Fruit fly (Drosophila melanogaster) whole organism, wandering third instar larva: Measurements from ENCODE around the gene CG13070.

Source experiments
- Abd-B ChIP-seq: fragments of >200 bp; optimal IDR thresholded peaks from 2 replicates; lab custom pipeline; 2017; ENCODE audit warnings: missing biosample characterization, missing genetic modification characterization
- Dif ChIP-seq: fragments of 200-275, 200-300 bp; sonication (Bioruptor generic); optimal IDR thresholded peaks from 2 replicates; lab custom pipeline; 2018; ENCODE audit warnings: missing biosample characterization, missing genetic modification characterization; ENCODE audit not compliant: partially characterized antibody
- Mio ChIP-seq: sonication (Bioruptor generic); optimal IDR thresholded peaks from 2 replicates; lab custom pipeline; 2016; ENCODE audit warnings: missing biosample characterization, missing genetic modification characterization
- Myc ChIP-seq: fragments of >200 bp; optimal IDR thresholded peaks from 2 replicates; lab custom pipeline; 2017
- N ChIP-seq: fragments of >200 bp; optimal IDR thresholded peaks from 2 replicates; lab custom pipeline; 2018; ENCODE audit warnings: missing biosample characterization, missing external identifiers, missing genetic modification characterization
- Rel ChIP-seq, 2 experiments: fragments of 200-800 bp; sonication (Bioruptor generic) in 1 of 2; optimal IDR thresholded peaks; 2 replicates in 1 of 2; 3 replicates in 1 of 2; lab custom pipeline; 2016 to 2019; ENCODE audit warnings: mild to moderate bottlenecking in 2 of 2, missing biosample characterization in 2 of 2, missing genetic modification characterization in 2 of 2, moderate library complexity in 1 of 2
- Vsx2 ChIP-seq: fragments of 200-300, 225-300 bp; sonication (Bioruptor generic); optimal IDR thresholded peaks from 2 replicates; lab custom pipeline; 2018; ENCODE audit warnings: missing biosample characterization, missing genetic modification characterization; ENCODE audit not compliant: partially characterized antibody
- ey ChIP-seq: fragments of 200-800 bp; sonication (Bioruptor generic); optimal IDR thresholded peaks from 2 replicates; lab custom pipeline; 2016; ENCODE audit warnings: missing biosample characterization, missing genetic modification characterization
- foxo ChIP-seq, 2 experiments: fragments of 200-800 bp; sonication (Bioruptor generic); optimal IDR thresholded peaks; 2 replicates in 1 of 2; 3 replicates in 1 of 2; lab custom pipeline; 2016 to 2017; ENCODE audit warnings: missing biosample characterization in 2 of 2, missing genetic modification characterization in 2 of 2
- fru ChIP-seq: fragments of 200-800 bp; sonication (Bioruptor generic); optimal IDR thresholded peaks from 3 replicates; lab custom pipeline; 2016; ENCODE audit warnings: missing biosample characterization, mild to moderate bottlenecking, missing genetic modification characterization
- h ChIP-seq: fragments of 200-800 bp; sonication (Bioruptor generic); optimal IDR thresholded peaks from 3 replicates; lab custom pipeline; 2016; ENCODE audit warnings: missing biosample characterization, mild to moderate bottlenecking, missing genetic modification characterization
- lola ChIP-seq: fragments of >200 bp; optimal IDR thresholded peaks from 2 replicates; lab custom pipeline; 2017; ENCODE audit warnings: missing biosample characterization, missing genetic modification characterization
- pan ChIP-seq: fragments of >200 bp; optimal IDR thresholded peaks from 2 replicates; lab custom pipeline; 2017

DNA sequence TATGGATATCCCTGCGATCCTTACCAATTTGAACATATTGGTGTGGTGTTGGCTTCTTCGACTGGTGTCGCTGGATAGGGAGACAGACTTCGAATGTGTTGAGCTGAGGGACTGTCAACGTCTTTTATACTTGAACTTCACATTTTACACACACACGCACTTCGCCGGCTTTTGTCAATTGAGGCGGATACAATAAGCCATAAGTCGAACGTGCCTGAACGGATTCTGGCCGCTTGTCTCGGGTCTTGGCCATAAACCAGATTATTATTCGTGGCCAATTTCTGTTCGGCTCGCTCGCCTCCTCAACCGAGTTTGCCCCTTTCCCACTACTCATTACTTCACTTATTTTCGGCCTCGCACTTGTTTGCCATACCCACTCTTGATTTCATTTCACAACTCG lies 39.9 kb downstream of the CG13070 start, which contains the start of gene CG13044:
- TF ChIP-seq lola (GFP tag; lab: Kevin White, UChicago): no peak
- no peak for TF ChIP-seq ey
- TF ChIP-seq foxo (GFP tag; optimal IDR thresholded peaks at IDR 0.05; lab: Kevin White, UChicago): no peak
- no peak for TF ChIP-seq N
- TF ChIP-seq fru (GFP tag; lab: Kevin White, UChicago): no peak
- TF ChIP-seq h (GFP tag; lab: Kevin White, UChicago): no peak
- no peak for TF ChIP-seq Myc
- no peak for TF ChIP-seq pan (lab: Kevin White, UChicago)
- TF ChIP-seq Vsx2 (GFP tag; lab: Kevin White, UChicago): no peak
- no peak for TF ChIP-seq Abd-B (GFP tag; lab: Kevin White, UChicago)
- TF ChIP-seq Dif (GFP tag; lab: Kevin White, UChicago): no peak
- no peak for TF ChIP-seq Mio
- no peak for TF ChIP-seq Rel (GFP tag; optimal IDR thresholded peaks at IDR 0.05; lab: Kevin White, UChicago)
- TF ChIP-seq Rel (tag; optimal IDR thresholded peaks at IDR 0.05; lab: Kevin White, UChicago): no peak
